Worm (Caenorhabditis elegans): ENCODE measurements around the gene C14B4.2.

DNA sequence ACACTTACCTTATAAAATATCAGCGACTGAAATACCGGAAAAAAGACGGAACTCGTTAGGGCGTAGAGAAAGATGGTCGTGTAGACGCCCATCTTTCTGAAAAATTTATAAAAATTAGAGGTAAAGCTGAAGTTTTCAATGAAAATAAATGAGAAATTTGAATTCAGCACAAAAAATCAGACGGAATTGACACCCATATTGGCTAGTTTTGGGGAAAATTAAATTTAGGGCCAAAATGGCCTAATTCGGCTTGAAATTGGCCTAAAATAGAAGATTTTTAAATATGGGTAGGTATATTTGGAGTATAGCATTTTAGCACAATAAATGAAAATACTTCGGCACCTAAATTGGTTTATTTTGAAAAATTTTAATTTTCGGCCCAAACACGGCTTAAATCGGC lies 27.6 kb upstream of the C14B4.2 start, which contains the start of gene slcr-46.2:
- TF ChIP-seq him-1 (tag; optimal IDR thresholded peaks at IDR 0.05) (no peak), W03F9.2 (tag; optimal IDR thresholded peaks at IDR 0.05) (no peak)

Data from whole organism, L4/young adult.